Worm (Caenorhabditis elegans) whole organism, L4/young adult: ENCODE measurements around the gene fox-1.

Source experiments
- W03F9.2 ChIP-seq: fragments of 150-350 bp; optimal IDR thresholded peaks from 2 replicates; lab custom pipeline; 2014; ENCODE audit warnings: missing biosample characterization, missing genetic modification characterization
- dao-5 ChIP-seq: sonication (generic microtip); optimal IDR thresholded peaks from 2 replicates; lab custom pipeline; 2016; ENCODE audit warnings: missing genotype, missing genetic modification characterization, moderate library complexity, missing compliant biosample characterization
- him-1 ChIP-seq: sonication (generic microtip); optimal IDR thresholded peaks from 2 replicates; lab custom pipeline; 2016; ENCODE audit warnings: missing genotype, missing genetic modification reagents, missing genetic modification characterization, missing compliant biosample characterization

DNA sequence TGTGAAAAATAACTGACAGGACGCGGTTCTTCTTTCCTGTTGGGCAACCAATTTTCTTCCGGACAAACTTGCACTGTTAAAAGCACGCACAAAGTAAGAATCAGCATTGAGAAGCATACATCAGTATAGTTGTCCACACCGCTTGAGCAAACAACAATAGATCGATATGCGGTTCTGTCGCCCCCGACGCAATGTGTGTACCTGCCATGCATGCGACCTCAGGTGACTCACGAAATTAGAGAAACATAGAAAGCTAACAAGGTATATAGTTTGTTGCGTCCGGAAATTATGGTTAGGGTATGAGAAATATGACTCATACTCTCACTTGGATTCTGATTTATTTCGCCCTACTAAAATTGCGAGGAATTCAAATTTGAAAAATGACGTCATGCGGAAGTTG, 22.9 kb upstream of the fox-1 start, which contains the start of gene K02E10.6:
- TF ChIP-seq him-1 (tag; lab: Kevin White, UChicago) = no peak
- no peak for TF ChIP-seq W03F9.2 (tag; lab: Kevin White, UChicago)
- TF ChIP-seq dao-5 = no peak
